Worm (Caenorhabditis elegans): ENCODE results near the gene C37C3.18.

DNA sequence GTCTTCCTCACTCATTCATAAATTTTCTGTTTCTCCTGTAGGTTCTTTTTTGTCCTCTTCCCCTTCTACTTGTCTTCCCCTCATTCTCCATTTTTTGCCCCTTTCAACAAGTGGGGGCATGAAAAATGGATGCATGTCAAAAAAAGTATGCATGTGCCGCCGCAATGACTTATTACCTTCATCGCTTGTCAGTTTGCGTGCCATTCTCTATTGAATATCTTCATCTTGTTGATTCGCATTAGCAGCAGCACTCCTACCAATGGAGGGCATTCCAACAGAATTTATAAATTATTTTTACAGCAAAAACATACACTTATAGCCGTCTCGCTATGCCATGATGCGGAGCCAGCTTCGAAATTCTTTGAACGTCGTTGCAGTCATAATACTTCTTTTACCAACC lies 36.4 kb downstream of the C37C3.18 start, which contains the start of gene F40A3.1:
- TF ChIP-seq flt-1 (GFP tag; IDR thresholded peaks at IDR 0.05) (no peak), cog-1 (tag; optimal IDR thresholded peaks at IDR 0.05) (no peak), ztf-23 (GFP tag; IDR thresholded peaks at IDR 0.05) (no peak), klf-2 (GFP tag; conservative IDR thresholded peaks at IDR 0.05) (no peak), ref-1 (GFP tag; conservative IDR thresholded peaks at IDR 0.05) (no peak), med-1 (GFP tag; optimal IDR thresholded peaks at IDR 0.05; ENCODE audit: insufficient read depth) (no peak)
